Worm (Caenorhabditis elegans): Measurements from ENCODE around the gene nuo-1.
"Not testable (repeated sequence)": the region's sequence is repeated elsewhere in the genome, so short reads cannot be mapped to it uniquely, and the experiment has no call there.

nuo-1 gene

DNA sequence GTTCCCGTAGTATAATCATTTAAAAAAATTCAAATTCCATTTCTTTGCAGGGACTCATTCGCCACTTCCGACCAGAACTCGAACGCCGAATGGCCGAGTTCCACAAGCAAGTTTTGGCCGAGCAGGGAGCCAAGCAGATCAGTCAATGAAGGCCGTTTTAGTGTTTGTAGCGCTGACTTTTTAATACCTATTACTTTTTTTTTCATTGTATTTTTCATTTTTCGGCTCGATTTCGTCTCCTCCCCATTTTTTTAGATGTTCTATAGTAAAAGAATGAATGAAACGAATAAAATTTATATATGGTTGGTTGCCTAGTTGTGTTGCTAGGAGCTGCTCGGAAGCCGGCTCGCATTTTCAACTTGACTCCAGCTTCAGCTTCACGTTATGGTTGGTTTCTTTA lies 2.2 kb downstream of the nuo-1 start, which contains the start of gene C09H10.4:
TSS of gene C09H10.4 (plus strand) at position 301 of the 400 bp plus-strand sequence.
- TF ChIP-seq unc-62 (GFP tag; optimal IDR thresholded peaks at IDR 0.05) = no peak

- TF ChIP-seq unc-62 (GFP tag; optimal IDR thresholded peaks at IDR 0.05) = no peak
Measured at ce11 chrII:11101171-11101570, 3.5 kb downstream of the nuo-1 start.

- no peak for TF ChIP-seq unc-62 (GFP tag; optimal IDR thresholded peaks at IDR 0.05)
Measured at ce11 chrII:11103052-11103451, 5.4 kb downstream of the nuo-1 start.

- TF ChIP-seq unc-62 (GFP tag; optimal IDR thresholded peaks at IDR 0.05) = no peak
Measured at ce11 chrII:11103657-11104056, 6.0 kb downstream of the nuo-1 start, which contains the start of gene C09H10.5. Gene C09H10.5 (minus strand): TSS chrII:11103757.

DNA sequence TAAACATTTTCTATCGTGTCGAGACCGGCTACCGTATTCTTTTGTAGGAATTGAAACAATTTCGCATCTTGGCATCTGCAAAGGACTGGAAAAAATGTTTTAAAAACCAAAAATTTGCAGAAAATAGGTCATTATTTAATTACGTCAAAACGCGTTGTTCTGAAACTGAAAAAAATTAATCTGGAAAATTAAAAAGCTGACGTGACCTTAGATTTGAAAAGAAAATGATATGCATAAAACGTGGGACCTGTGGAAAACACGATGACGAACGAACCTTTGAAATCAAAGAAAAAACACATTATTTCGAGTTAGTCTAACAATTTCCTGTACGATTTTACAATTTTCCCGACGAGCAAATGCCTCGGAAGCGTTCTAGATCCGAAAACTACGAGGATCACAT lies 6.5 kb downstream of the nuo-1 start, which contains the start of gene C09H10.9:
TSS of gene C09H10.9 (plus strand) at position 301 of the 400 bp plus-strand sequence.
- TF ChIP-seq unc-62 (GFP tag; optimal IDR thresholded peaks at IDR 0.05) = no peak

DNA sequence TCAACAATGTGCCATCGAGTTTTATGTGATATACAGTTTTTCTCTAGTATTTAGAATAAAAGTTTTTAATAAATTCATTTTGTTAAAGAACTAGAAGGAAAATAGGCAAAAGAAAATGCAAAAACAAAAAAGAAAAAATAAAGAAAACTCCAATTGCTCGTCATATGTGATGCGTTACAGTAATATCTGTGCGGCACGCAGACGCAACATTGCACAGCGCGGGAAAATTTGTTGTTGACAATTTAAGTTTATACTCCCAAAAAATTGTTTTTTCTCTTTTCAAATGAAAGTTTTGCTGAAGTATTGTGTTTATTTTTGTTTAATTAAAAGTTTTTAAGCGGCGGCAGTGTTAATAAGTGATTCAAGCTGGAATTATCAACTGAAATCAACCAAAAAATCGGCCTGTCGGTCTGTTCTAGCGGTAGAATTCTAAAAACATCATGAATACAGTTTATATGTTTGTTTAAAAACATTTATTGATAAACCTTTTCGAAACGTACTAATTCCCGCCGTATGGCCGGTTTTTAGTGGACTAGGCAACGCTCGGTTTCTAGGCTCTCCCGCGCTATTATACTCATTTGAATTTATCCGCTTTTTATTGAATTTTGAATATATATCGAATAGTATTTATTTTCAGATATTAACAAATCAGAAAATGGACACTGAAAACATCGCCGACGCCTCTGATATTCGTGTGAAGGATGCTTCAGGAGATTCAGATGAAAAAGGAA lies 8.5 kb downstream of the nuo-1 start, which contains the start of gene nasp-1:
TSS of gene nasp-1 (plus strand) at position 632 of the 731 bp plus-strand sequence.
- TF ChIP-seq unc-62 (GFP tag; optimal IDR thresholded peaks at IDR 0.05) = no peak

ce11 chrII:11107828-11108227 lies 10.2 kb downstream of the nuo-1 start, which contains the start of gene apc-17:
Gene apc-17 (plus strand): TSS chrII:11108128.
- no peak for TF ChIP-seq unc-62 (GFP tag; optimal IDR thresholded peaks at IDR 0.05)

ce11 chrII:11110419-11110818 lies 12.8 kb downstream of the nuo-1 start:
- no peak for TF ChIP-seq unc-62 (GFP tag; optimal IDR thresholded peaks at IDR 0.05)

- TF ChIP-seq unc-62 (GFP tag; optimal IDR thresholded peaks at IDR 0.05) = no peak
Measured at ce11 chrII:11111107-11111506, 13.5 kb downstream of the nuo-1 start, which contains the start of gene glb-4. Gene glb-4 (minus strand): TSS chrII:11111207.

DNA sequence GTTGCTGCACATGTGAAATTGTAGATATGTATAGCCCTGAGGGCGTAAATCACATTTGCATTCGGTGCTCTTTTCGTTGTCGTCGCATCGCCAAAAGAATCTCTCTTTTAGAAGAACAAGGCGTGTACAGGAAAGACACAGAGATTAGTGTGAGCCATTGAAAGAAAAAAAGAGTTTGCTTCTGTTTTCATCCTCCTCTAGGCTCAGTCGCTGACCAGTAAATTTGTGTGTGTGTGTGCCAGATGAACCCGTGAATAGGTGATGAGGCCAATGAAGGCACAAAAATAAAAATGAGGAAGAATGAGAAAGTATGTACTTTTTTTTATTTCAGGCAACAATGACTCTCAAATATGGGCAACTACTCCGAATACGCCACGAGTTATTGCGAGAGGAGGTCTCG lies 14.8 kb downstream of the nuo-1 start, which contains the start of gene mat-2:
TSS of gene mat-2 (plus strand) at position 301 of the 400 bp plus-strand sequence.
- TF ChIP-seq unc-62 (GFP tag; optimal IDR thresholded peaks at IDR 0.05) = no peak

ce11 chrII:11121800-11122199 lies 24.2 kb downstream of the nuo-1 start, which contains the start of gene W10C6.2:
Gene W10C6.2 (minus strand): TSS chrII:11121900.
- TF ChIP-seq unc-62 (GFP tag; optimal IDR thresholded peaks at IDR 0.05) = not testable (repeated sequence)

- no peak for TF ChIP-seq unc-62 (GFP tag; optimal IDR thresholded peaks at IDR 0.05)
Measured at ce11 chrII:11125059-11125594, 27.5 kb downstream of the nuo-1 start.

DNA sequence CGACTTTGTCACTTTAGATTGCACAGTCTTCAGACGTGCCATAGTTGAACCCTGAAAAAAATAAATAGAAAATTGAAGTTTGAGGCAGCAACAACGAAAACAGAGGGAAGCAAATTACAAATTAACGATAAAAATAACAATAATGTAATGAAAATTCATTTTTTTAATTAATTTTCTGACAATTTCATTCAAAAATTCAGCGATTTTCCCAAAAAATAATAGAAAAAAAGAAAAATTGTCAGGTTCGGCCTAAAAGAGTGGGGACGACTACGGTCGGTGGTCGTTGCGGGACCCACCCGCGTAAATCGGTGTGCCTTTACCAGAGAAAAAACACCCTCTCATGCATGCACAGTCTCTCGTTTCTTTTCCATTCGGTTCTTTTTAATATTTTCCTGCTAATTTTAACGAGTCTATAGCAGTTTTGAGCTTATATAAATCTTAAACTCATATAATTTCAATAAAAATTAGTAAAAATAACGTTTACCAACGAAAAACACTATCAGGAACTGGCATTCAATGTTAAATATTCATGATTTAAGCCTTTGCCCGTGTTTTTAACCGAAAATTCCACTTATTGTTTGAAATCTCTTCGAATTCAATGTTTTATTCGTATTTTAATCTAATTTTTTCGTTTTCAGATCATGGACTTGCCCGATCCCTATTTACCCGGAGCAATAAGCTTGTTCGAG lies 28.8 kb downstream of the nuo-1 start, which contains the start of the genes rps-9 and lsm-1:
TSS of gene rps-9 (minus strand) at position 51 of the 689 bp plus-strand sequence.
TSS of gene lsm-1 (plus strand) at position 639 of the 689 bp plus-strand sequence.
- no peak for TF ChIP-seq unc-62 (GFP tag; optimal IDR thresholded peaks at IDR 0.05)

- TF ChIP-seq unc-62 (GFP tag; optimal IDR thresholded peaks at IDR 0.05) = no peak
Measured at ce11 chrII:11127364-11127763, 29.7 kb downstream of the nuo-1 start, which contains the start of gene F40F8.1. Gene F40F8.1 (plus strand): TSS chrII:11127664.

DNA sequence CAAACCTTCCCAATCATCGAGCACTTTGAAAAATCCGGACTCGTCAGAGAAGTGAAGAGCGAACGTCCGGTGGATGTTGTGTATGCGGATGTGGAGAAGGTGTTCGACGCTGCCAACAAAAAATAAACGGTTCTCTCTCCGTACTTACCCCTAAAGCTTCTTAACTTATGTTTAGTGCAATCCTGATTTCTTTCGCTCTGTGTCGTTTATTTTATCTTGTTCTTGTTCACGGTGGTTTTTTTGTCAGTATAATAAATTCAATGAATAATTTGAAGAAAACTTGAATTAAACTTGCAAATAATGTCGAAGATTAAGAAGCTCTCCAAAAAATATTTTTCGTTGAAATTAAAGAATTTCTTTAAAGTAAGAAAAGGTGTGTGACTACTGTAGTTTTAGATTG lies 31.4 kb downstream of the nuo-1 start, which contains the start of gene F40F8.3:
TSS of gene F40F8.3 (plus strand) at position 301 of the 400 bp plus-strand sequence.
- TF ChIP-seq unc-62 (GFP tag; optimal IDR thresholded peaks at IDR 0.05) = no peak

ce11 chrII:11129517-11129916 lies 31.9 kb downstream of the nuo-1 start, which contains the start of gene F40F8.12:
Gene F40F8.12 (plus strand): TSS chrII:11129817.
- TF ChIP-seq unc-62 (GFP tag; optimal IDR thresholded peaks at IDR 0.05) = no peak
